Fruit fly (Drosophila melanogaster) whole organism, embryonic: ENCODE results near the gene stnB.

Source experiments
- Adf1 ChIP-seq: fragments of 200-800 bp; sonication (Bioruptor generic); IDR thresholded peaks from 2 replicates; pipeline ENCODE4 v1.3.6; 2022; ENCODE audit warnings: missing biosample characterization, missing genetic modification characterization
- Aef1 ChIP-seq: fragments of 200-800 bp; sonication (Bioruptor generic); IDR thresholded peaks from 3 replicates; pipeline ENCODE4 v1.3.6; 2022; ENCODE audit warnings: missing biosample characterization, missing genetic modification characterization
- Atf3 ChIP-seq: fragments of 200-800 bp; sonication (Bioruptor generic); optimal IDR thresholded peaks from 3 replicates; lab custom pipeline; 2016; ENCODE audit warnings: missing biosample characterization, missing genetic modification characterization
- Atf6 ChIP-seq: fragments of 200-800 bp; sonication (Bioruptor generic); IDR thresholded peaks from 2 replicates; pipeline ENCODE4 v1.3.6; 2022; ENCODE audit warnings: missing biosample characterization, missing genetic modification characterization
- CG1024 ChIP-seq: fragments of 200-800 bp; sonication (Bioruptor generic); IDR thresholded peaks from 2 replicates; pipeline ENCODE4 v1.3.6; 2022; ENCODE audit warnings: missing biosample characterization, missing genetic modification characterization
- CG11398 ChIP-seq: fragments of 200-800 bp; sonication (Bioruptor generic); optimal IDR thresholded peaks from 2 replicates; lab custom pipeline; 2016; ENCODE audit warnings: missing biosample characterization, missing genetic modification characterization
- CG12219 ChIP-seq: fragments of 200-800 bp; sonication (Bioruptor generic); optimal IDR thresholded peaks from 3 replicates; lab custom pipeline; 2018; ENCODE audit warnings: missing biosample characterization, mild to moderate bottlenecking, missing genetic modification characterization
- CG12769 ChIP-seq: fragments of 200-800 bp; sonication (Bioruptor generic); optimal IDR thresholded peaks from 2 replicates; lab custom pipeline; 2019; ENCODE audit warnings: missing biosample characterization, mild to moderate bottlenecking, missing genetic modification characterization, moderate library complexity
- CG13424 ChIP-seq: fragments of 200-800 bp; sonication (Bioruptor generic); optimal IDR thresholded peaks from 2 replicates; lab custom pipeline; 2019; ENCODE audit warnings: missing biosample characterization, mild to moderate bottlenecking, missing genetic modification characterization, moderate library complexity
- CG14441 ChIP-seq: fragments of 200-800 bp; sonication (Bioruptor generic); IDR thresholded peaks from 2 replicates; pipeline ENCODE4 v1.3.6; 2022; ENCODE audit warnings: missing biosample characterization, missing genetic modification characterization
- CG14667 ChIP-seq: fragments of 200-800 bp; sonication (Bioruptor generic); IDR thresholded peaks from 2 replicates; pipeline ENCODE4 v1.3.6; 2022; ENCODE audit warnings: missing biosample characterization, missing genetic modification characterization
- CG15073 ChIP-seq: fragments of 200-800 bp; sonication (Bioruptor generic); optimal IDR thresholded peaks from 2 replicates; lab custom pipeline; 2016; ENCODE audit warnings: missing biosample characterization, missing genetic modification characterization
- CG16863 ChIP-seq: fragments of 200-800 bp; sonication (Bioruptor generic); optimal IDR thresholded peaks from 3 replicates; lab custom pipeline; 2016; ENCODE audit warnings: missing biosample characterization, missing genetic modification characterization
- CG18599 ChIP-seq: fragments of 200-800 bp; sonication (Bioruptor generic); optimal IDR thresholded peaks from 3 replicates; lab custom pipeline; 2017; ENCODE audit warnings: missing biosample characterization, missing genetic modification characterization, mild to moderate bottlenecking, moderate library complexity, missing genetic modification reagents
- CG2875 ChIP-seq: fragments of 200-800 bp; sonication (Bioruptor generic); optimal IDR thresholded peaks from 2 replicates; lab custom pipeline; 2017; ENCODE audit warnings: missing biosample characterization, mild to moderate bottlenecking, missing genetic modification characterization, missing genetic modification reagents
- CG3281 ChIP-seq: fragments of 200-800 bp; sonication (Bioruptor generic); optimal IDR thresholded peaks from 3 replicates; lab custom pipeline; 2017; ENCODE audit warnings: missing biosample characterization, mild to moderate bottlenecking, missing genetic modification characterization
- CG33557 ChIP-seq: fragments of 200-800 bp; sonication (Bioruptor generic); optimal IDR thresholded peaks from 2 replicates; lab custom pipeline; 2019; ENCODE audit warnings: missing biosample characterization, mild to moderate bottlenecking, missing genetic modification characterization, moderate library complexity
- CG3847 ChIP-seq: fragments of 200-800 bp; sonication (Bioruptor generic); IDR thresholded peaks from 2 replicates; pipeline ENCODE4 v1.3.6; 2022; ENCODE audit warnings: missing biosample characterization, missing genetic modification characterization
- CG4730 ChIP-seq: fragments of 200-800 bp; sonication (Bioruptor generic); IDR thresholded peaks from 2 replicates; pipeline ENCODE4 v1.3.6; 2022; ENCODE audit warnings: missing biosample characterization, missing genetic modification characterization
- CG6272 ChIP-seq: fragments of 200-800 bp; sonication (Bioruptor generic); IDR thresholded peaks from 2 replicates; pipeline ENCODE4 v1.3.6; 2022; ENCODE audit warnings: missing biosample characterization, missing genetic modification characterization
- CG6689 ChIP-seq: fragments of 200-800 bp; sonication (Bioruptor generic); IDR thresholded peaks from 2 replicates; pipeline ENCODE4 v1.3.6; 2022; ENCODE audit warnings: missing biosample characterization, missing genetic modification characterization
- CG6813 ChIP-seq: fragments of 200-800 bp; sonication (Bioruptor generic); optimal IDR thresholded peaks from 2 replicates; lab custom pipeline; 2017; ENCODE audit warnings: missing biosample characterization, missing genetic modification characterization, mild to moderate bottlenecking, moderate library complexity, missing genetic modification reagents
- CG8765 ChIP-seq: fragments of 200-800 bp; sonication (Bioruptor generic); IDR thresholded peaks from 2 replicates; pipeline ENCODE4 v1.3.6; 2022; ENCODE audit warnings: missing biosample characterization, missing genetic modification characterization
- CG8944 ChIP-seq: fragments of 200-800 bp; sonication (Bioruptor generic); optimal IDR thresholded peaks from 3 replicates; lab custom pipeline; 2016; ENCODE audit warnings: missing biosample characterization, missing genetic modification characterization
- CG9437 ChIP-seq: fragments of 200-800 bp; sonication (Bioruptor generic); optimal IDR thresholded peaks from 2 replicates; lab custom pipeline; 2018; ENCODE audit warnings: missing biosample characterization, mild to moderate bottlenecking, missing genetic modification characterization
- CkIIα-i1 ChIP-seq: fragments of 200-800 bp; sonication (Bioruptor generic); IDR thresholded peaks from 2 replicates; pipeline ENCODE4 v1.3.6; 2022; ENCODE audit warnings: missing biosample characterization, missing genetic modification characterization
- Dip3 ChIP-seq: fragments of 200-800 bp; sonication (Bioruptor generic); optimal IDR thresholded peaks from 3 replicates; lab custom pipeline; 2016; ENCODE audit warnings: missing biosample characterization, missing genetic modification characterization
- E2f2 ChIP-seq: fragments of 200-800 bp; sonication (Bioruptor generic); IDR thresholded peaks from 2 replicates; pipeline ENCODE4 v1.3.6; 2022; ENCODE audit warnings: missing biosample characterization, missing genetic modification characterization
- GATAe ChIP-seq: fragments of 200-800 bp; sonication (Bioruptor generic); conservative IDR thresholded peaks from 2 replicates; pipeline ENCODE4 v1.3.6; 2022; ENCODE audit warnings: missing biosample characterization, missing genetic modification characterization
- HHEX ChIP-seq: fragments of 200-800 bp; sonication (Bioruptor generic); optimal IDR thresholded peaks from 3 replicates; lab custom pipeline; 2017; ENCODE audit warnings: missing biosample characterization, mild to moderate bottlenecking, missing genetic modification characterization, missing genetic modification reagents
- HLH54F ChIP-seq: fragments of 200-800 bp; sonication (Bioruptor generic); optimal IDR thresholded peaks from 3 replicates; lab custom pipeline; 2016; ENCODE audit warnings: missing biosample characterization, missing genetic modification characterization
- MBD-R2 ChIP-seq: fragments of 200-800 bp; sonication (Bioruptor generic); IDR thresholded peaks from 2 replicates; pipeline ENCODE4 v1.3.6; 2022; ENCODE audit warnings: missing biosample characterization, missing genetic modification characterization
- MTF-1 ChIP-seq: fragments of 200-800 bp; sonication (Bioruptor generic); optimal IDR thresholded peaks from 2 replicates; lab custom pipeline; 2018; ENCODE audit warnings: missing biosample characterization, mild to moderate bottlenecking, missing genetic modification characterization, borderline replicate concordance
- Side ChIP-seq: fragments of 200-800 bp; sonication (Bioruptor generic); optimal IDR thresholded peaks from 2 replicates; lab custom pipeline; 2016; ENCODE audit warnings: missing biosample characterization, missing genetic modification characterization
- ase ChIP-seq: fragments of 200-800 bp; sonication (Bioruptor generic); IDR thresholded peaks from 3 replicates; pipeline ENCODE4 v1.3.6; 2022; ENCODE audit warnings: missing biosample characterization, missing genetic modification characterization
- bcd ChIP-seq: fragments of 200-800 bp; sonication (Bioruptor generic); optimal IDR thresholded peaks from 2 replicates; lab custom pipeline; 2017; ENCODE audit warnings: missing biosample characterization, mild to moderate bottlenecking, missing genetic modification characterization
- cato ChIP-seq: fragments of 200-800 bp; sonication (Bioruptor generic); optimal IDR thresholded peaks from 2 replicates; lab custom pipeline; 2016; ENCODE audit warnings: missing biosample characterization, missing genetic modification characterization, borderline replicate concordance
- ci ChIP-seq: fragments of 200-800 bp; sonication (Bioruptor generic); IDR thresholded peaks from 3 replicates; pipeline ENCODE4 v1.3.6; 2022; ENCODE audit warnings: missing biosample characterization, missing genetic modification characterization
- dmrt99B ChIP-seq: fragments of 200-800 bp; sonication (Bioruptor generic); optimal IDR thresholded peaks from 2 replicates; lab custom pipeline; 2018; ENCODE audit warnings: missing biosample characterization, mild to moderate bottlenecking, missing genetic modification characterization, moderate library complexity
- exex ChIP-seq: fragments of 200-800 bp; sonication (Bioruptor generic); optimal IDR thresholded peaks from 4 replicates; lab custom pipeline; 2018; ENCODE audit warnings: missing biosample characterization, mild to moderate bottlenecking, missing genetic modification characterization, moderate library complexity
- gem ChIP-seq: fragments of 200-800 bp; sonication (Bioruptor generic); optimal IDR thresholded peaks from 2 replicates; lab custom pipeline; 2019; ENCODE audit warnings: missing biosample characterization, mild to moderate bottlenecking, missing genetic modification characterization, moderate library complexity
- ham ChIP-seq: fragments of 200-800 bp; sonication (Bioruptor generic); IDR thresholded peaks from 2 replicates; pipeline ENCODE4 v1.3.6; 2022; ENCODE audit warnings: missing biosample characterization, missing genetic modification characterization
- mam ChIP-seq: fragments of 200-800 bp; sonication (Bioruptor generic); optimal IDR thresholded peaks from 3 replicates; lab custom pipeline; 2016; ENCODE audit warnings: missing biosample characterization, missing genetic modification characterization
- pfk ChIP-seq: fragments of 200-800 bp; sonication (Bioruptor generic); optimal IDR thresholded peaks from 2 replicates; lab custom pipeline; 2018; ENCODE audit warnings: missing biosample characterization, mild to moderate bottlenecking, missing genetic modification characterization, moderate library complexity
- salm ChIP-seq: fragments of 200-800 bp; sonication (Bioruptor generic); optimal IDR thresholded peaks from 2 replicates; lab custom pipeline; 2018; ENCODE audit warnings: missing biosample characterization, mild to moderate bottlenecking, missing genetic modification characterization
- sim ChIP-seq: fragments of 200-800 bp; sonication (Bioruptor generic); IDR thresholded peaks from 2 replicates; pipeline ENCODE4 v1.3.6; 2022; ENCODE audit warnings: missing biosample characterization, missing genetic modification characterization
- sisA ChIP-seq: fragments of 200-800 bp; sonication (Bioruptor generic); IDR thresholded peaks from 2 replicates; pipeline ENCODE4 v1.3.6; 2022; ENCODE audit warnings: missing biosample characterization, missing genetic modification characterization
- sob ChIP-seq: fragments of 200-800 bp; sonication (Bioruptor generic); IDR thresholded peaks from 2 replicates; pipeline ENCODE4 v1.3.6; 2022; ENCODE audit warnings: missing biosample characterization, missing genetic modification characterization
- sqz ChIP-seq: fragments of 200-800 bp; sonication (Bioruptor generic); optimal IDR thresholded peaks from 3 replicates; lab custom pipeline; 2018; ENCODE audit warnings: missing biosample characterization, mild to moderate bottlenecking, missing genetic modification characterization
- trem ChIP-seq: fragments of 200-800 bp; optimal IDR thresholded peaks from 3 replicates; lab custom pipeline; 2019; ENCODE audit warnings: missing biosample characterization, mild to moderate bottlenecking, missing genetic modification characterization, moderate library complexity

stnB gene

dm6 chrX:23010651-23011050 lies 6.2 kb upstream of the stnB start (continued):
- TF ChIP-seq CG13424 (tag; lab: Kevin White, UChicago) (peak; percentile 17), sob (GFP tag; lab: Robert Waterston, UW) (peak; percentile 33; the same call in 1 of the 2 replicates), Adf1 (no peak), CG9437 (no peak), CG14667 (GFP tag; lab: Robert Waterston, UW) (no peak), CG6272 (GFP tag; lab: Robert Waterston, UW) (peak; percentile 24; the same call in 1 of the 2 replicates), HLH54F (peak; percentile 10), CG1024 (GFP tag; lab: Robert Waterston, UW) (no peak), HHEX (GFP tag; lab: Kevin White, UChicago) (no peak), E2f2 (GFP tag; lab: Robert Waterston, UW) (0 out of 2 replicates have a peak, but pooled peaks have one; percentile 10), CG3847 (GFP tag; lab: Robert Waterston, UW) (0 out of 2 replicates have a peak, but pooled peaks have one; percentile 6), CG6813 (peak; percentile 40), Aef1 (GFP tag; lab: Robert Waterston, UW) (peak; percentile 49; the same call in 1 of the 3 replicates), CG18599 (GFP tag; lab: Kevin White, UChicago) (peak; percentile 68), sisA (peak; percentile 32; the same call in 1 of the 2 replicates), trem (no peak), CG15073 (GFP tag; lab: Kevin White, UChicago) (no peak), Side (GFP tag; lab: Kevin White, UChicago) (no peak), CG8944 (GFP tag; lab: Kevin White, UChicago) (no peak), Atf6 (GFP tag; lab: Robert Waterston, UW) (peak; percentile 70), Dip3 (GFP tag; lab: Kevin White, UChicago) (peak; percentile 35), GATAe (GFP tag; lab: Robert Waterston, UW) (peak; percentile 76), CG6689 (0 out of 2 replicates have a peak, but pooled peaks have one; percentile 14), MBD-R2 (peak; percentile 21; the same call in 1 of the 2 replicates), ase (no peak), bcd (GFP tag; lab: Kevin White, UChicago) (peak; percentile 5), CkIIα-i1 (GFP tag; lab: Robert Waterston, UW) (no peak), cato (GFP tag; lab: Kevin White, UChicago) (no peak), CG3281 (GFP tag; lab: Kevin White, UChicago) (peak; percentile 49), MTF-1 (GFP tag; lab: Kevin White, UChicago) (no peak), CG2875 (GFP tag; lab: Kevin White, UChicago) (no peak), sqz (GFP tag; lab: Kevin White, UChicago) (no peak), CG12219 (no peak), gem (tag; lab: Kevin White, UChicago) (peak; percentile 49), CG8765 (GFP tag; lab: Robert Waterston, UW) (no peak), CG16863 (GFP tag; lab: Kevin White, UChicago) (peak; percentile 7), ham (GFP tag; lab: Robert Waterston, UW) (no peak), sim (GFP tag; lab: Robert Waterston, UW) (no peak), CG4730 (GFP tag; lab: Robert Waterston, UW) (0 out of 2 replicates have a peak, but pooled peaks have one; percentile 4), ci (GFP tag; lab: Robert Waterston, UW) (0 out of 3 replicates have a peak, but pooled peaks have one; percentile 25), exex (tag; lab: Kevin White, UChicago) (peak; percentile 68), dmrt99B (tag; lab: Kevin White, UChicago) (peak; percentile 22), salm (tag; lab: Kevin White, UChicago) (no peak), pfk (no peak), CG12769 (tag; lab: Kevin White, UChicago) (peak; percentile 63), CG14441 (GFP tag; lab: Robert Waterston, UW) (peak; percentile 62), mam (GFP tag; lab: Kevin White, UChicago) (peak; percentile 15), Atf3 (GFP tag; lab: Kevin White, UChicago) (no peak), CG33557 (GFP tag; lab: Kevin White, UChicago) (no peak), CG11398 (GFP tag; lab: Kevin White, UChicago) (no peak)
